Fruit fly (Drosophila melanogaster): ENCODE measurements around the gene CG10650.

The CG10650 gene

DNA sequence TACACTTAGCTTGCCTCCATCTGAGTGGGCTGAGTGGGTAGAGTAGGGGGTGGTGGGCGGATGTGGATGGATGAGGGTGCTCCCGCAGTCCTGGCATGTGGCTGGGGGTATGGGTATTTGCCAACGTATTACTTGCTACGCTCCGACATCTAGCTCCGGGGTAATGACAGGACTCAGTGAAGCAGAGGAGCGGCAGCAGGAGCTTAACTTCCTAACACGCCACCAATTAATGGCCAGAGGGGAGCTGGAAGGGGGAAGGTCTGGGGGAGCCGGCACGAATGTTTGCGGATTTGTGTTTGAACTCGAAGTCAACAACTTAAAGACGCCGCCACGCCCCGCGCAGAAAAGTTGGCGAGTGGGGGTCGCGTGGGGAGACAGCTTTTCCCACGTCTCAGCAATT lies 22.5 kb upstream of the CG10650 start (continued):
- TF ChIP-seq Hr51 (GFP tag; optimal IDR thresholded peaks at IDR 0.05) (peak in 1 of 2 experiments; percentile 5), Ptx1 (GFP tag; IDR thresholded peaks at IDR 0.05) (0 out of 2 replicates have a peak, but pooled peaks have one; percentile 18), gro (GFP tag; optimal IDR thresholded peaks at IDR 0.05) (no peak), mirr (GFP tag; optimal IDR thresholded peaks at IDR 0.05) (peak; percentile 73), CG18764 (GFP tag; optimal IDR thresholded peaks at IDR 0.05) (no peak), Rx (GFP tag; IDR thresholded peaks at IDR 0.05) (no peak), lab (GFP tag; optimal IDR thresholded peaks at IDR 0.05) (no peak), ab (GFP tag; optimal IDR thresholded peaks at IDR 0.05) (no peak), abd-A (tag; optimal IDR thresholded peaks at IDR 0.05) (peak; percentile 92), oc (tag; optimal IDR thresholded peaks at IDR 0.05) (peak; percentile 32), CG32532 (GFP tag; IDR thresholded peaks at IDR 0.05) (no peak), C15 (GFP tag; IDR thresholded peaks at IDR 0.05) (no peak), CG9727 (GFP tag; optimal IDR thresholded peaks at IDR 0.05) (no peak), inv (GFP tag; IDR thresholded peaks at IDR 0.05; ENCODE audit: partially characterized antibody) (no peak), vfl (GFP tag; optimal IDR thresholded peaks at IDR 0.05) (no peak), HmgZ (tag; optimal IDR thresholded peaks at IDR 0.05) (no peak), nerfin-1 (tag; optimal IDR thresholded peaks at IDR 0.05) (peak; percentile 19), Nf-YB (GFP tag; optimal IDR thresholded peaks at IDR 0.05) (no peak), eyg (GFP tag; optimal IDR thresholded peaks at IDR 0.05) (no peak), CG9437 (GFP tag; optimal IDR thresholded peaks at IDR 0.05) (no peak), ara (GFP tag; IDR thresholded peaks at IDR 0.05) (no peak), jing (GFP tag; optimal IDR thresholded peaks at IDR 0.05) (no peak), CG8359 (GFP tag; optimal IDR thresholded peaks at IDR 0.05; ENCODE audit: borderline replicate concordance) (no peak), CG12071 (GFP tag; optimal IDR thresholded peaks at IDR 0.05) (peak; percentile 22), CG2120 (GFP tag; optimal IDR thresholded peaks at IDR 0.05) (no peak), lbe (GFP tag; optimal IDR thresholded peaks at IDR 0.05) (no peak)

DNA sequence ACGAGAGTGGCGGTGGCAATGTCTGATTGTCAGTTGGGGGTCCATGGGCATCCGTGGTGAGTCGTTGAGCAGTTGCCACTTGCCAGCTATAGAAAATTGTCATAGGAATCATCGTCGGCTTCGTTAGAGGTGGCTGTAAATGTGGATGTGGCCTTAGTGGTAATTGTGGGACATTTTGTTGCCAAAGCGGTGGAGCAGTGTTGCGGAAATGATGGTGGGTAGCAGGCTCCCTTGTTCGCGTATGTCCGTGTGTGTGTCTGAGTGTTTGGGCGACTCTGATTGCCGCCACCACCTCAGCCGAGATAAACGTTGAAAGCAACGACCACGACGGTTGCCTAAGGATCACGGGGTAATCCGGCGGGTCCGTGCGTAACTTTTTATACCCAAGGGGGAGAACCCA lies 21.3 kb upstream of the CG10650 start:
- no peak for TF ChIP-seq dimm (GFP tag; IDR thresholded peaks at IDR 0.05)
- TF ChIP-seq CG34422 (GFP tag; IDR thresholded peaks at IDR 0.05): no peak
- no peak for TF ChIP-seq slou (GFP tag; optimal IDR thresholded peaks at IDR 0.05)
- no peak for TF ChIP-seq sr (GFP tag; IDR thresholded peaks at IDR 0.05)
- TF ChIP-seq CG6175 (GFP tag; IDR thresholded peaks at IDR 0.05): no peak
- no peak for TF ChIP-seq CG10431 (GFP tag; optimal IDR thresholded peaks at IDR 0.05)
- no peak for TF ChIP-seq CG4404 (GFP tag; IDR thresholded peaks at IDR 0.05)
- TF ChIP-seq tap (tag; optimal IDR thresholded peaks at IDR 0.05): no peak
- TF ChIP-seq ato (GFP tag; IDR thresholded peaks at IDR 0.05; ENCODE audit: partially characterized antibody): no peak
- no peak for TF ChIP-seq CG6813 (GFP tag; optimal IDR thresholded peaks at IDR 0.05)
- TF ChIP-seq run (tag; optimal IDR thresholded peaks at IDR 0.05): no peak
- no peak for TF ChIP-seq CG31388 (GFP tag; optimal IDR thresholded peaks at IDR 0.05)
- no peak for TF ChIP-seq psq (GFP tag; optimal IDR thresholded peaks at IDR 0.05)
- TF ChIP-seq abd-A (tag; optimal IDR thresholded peaks at IDR 0.05): peak; percentile 91
- no peak for TF ChIP-seq CG17385 (GFP tag; optimal IDR thresholded peaks at IDR 0.05)
- TF ChIP-seq aop (GFP tag; IDR thresholded peaks at IDR 0.05): no peak
- TF ChIP-seq insv (GFP tag; optimal IDR thresholded peaks at IDR 0.05): no peak
- TF ChIP-seq CG2678 (tag; optimal IDR thresholded peaks at IDR 0.05): no peak
- TF ChIP-seq cas (GFP tag; IDR thresholded peaks at IDR 0.05): no peak
- TF ChIP-seq pros (GFP tag; optimal IDR thresholded peaks at IDR 0.05): no peak
- TF ChIP-seq lab (GFP tag; optimal IDR thresholded peaks at IDR 0.05): peak; percentile 18
- TF ChIP-seq CG3065 (GFP tag; optimal IDR thresholded peaks at IDR 0.05): no peak
- TF ChIP-seq Hey (tag; optimal IDR thresholded peaks at IDR 0.05): peak; percentile 42
- no peak for TF ChIP-seq Nf-YB (GFP tag; optimal IDR thresholded peaks at IDR 0.05)
- TF ChIP-seq CG18599 (GFP tag; optimal IDR thresholded peaks at IDR 0.05): peak; percentile 8
- TF ChIP-seq CG10543 (GFP tag; optimal IDR thresholded peaks at IDR 0.05): peak; percentile 23
- no peak for TF ChIP-seq sd (tag; optimal IDR thresholded peaks at IDR 0.05)
- no peak for TF ChIP-seq unc-4 (GFP tag; IDR thresholded peaks at IDR 0.05; ENCODE audit: partially characterized antibody)

Data from whole organism, embryonic.